Worm (Caenorhabditis elegans) whole organism, L2 larva: ENCODE data around the gene F37A8.2.

Source experiments
- aly-2 ChIP-seq: fragments of 150-350 bp; optimal IDR thresholded peaks from 2 replicates; lab custom pipeline; 2014; ENCODE audit warnings: missing biosample characterization, missing genetic modification characterization
- ama-1 ChIP-seq: fragments of 150-350 bp; optimal IDR thresholded peaks from 2 replicates; lab custom pipeline; 2018; ENCODE audit warnings: inconsistent platforms
- blmp-1 ChIP-seq: sonication (generic microtip); optimal IDR thresholded peaks from 2 replicates; lab custom pipeline; 2017; ENCODE audit warnings: missing genetic modification characterization, mild to moderate bottlenecking, missing compliant biosample characterization, antibody characterized with exemption, moderate library complexity; ENCODE audit not compliant: insufficient read depth
- dmd-4 ChIP-seq: sonication (generic microtip); optimal IDR thresholded peaks from 2 replicates; lab custom pipeline; 2017; ENCODE audit warnings: missing biosample characterization, missing genetic modification characterization
- elt-3 ChIP-seq: sonication (generic microtip); optimal IDR thresholded peaks from 2 replicates; lab custom pipeline; 2017; ENCODE audit warnings: missing biosample characterization, missing genetic modification characterization
- lin-39 ChIP-seq: fragments of 150-350 bp; optimal IDR thresholded peaks from 2 replicates; lab custom pipeline; 2014; ENCODE audit warnings: missing biosample characterization, missing genetic modification reagents, missing genetic modification characterization
- lsy-2 ChIP-seq, 2 experiments: fragments of 150-350 bp in 1 of 2; sonication (generic microtip) in 1 of 2; optimal IDR thresholded peaks; 2 replicates each; lab custom pipeline; 2014 to 2017; ENCODE audit warnings: missing biosample characterization in 2 of 2, missing genetic modification characterization in 2 of 2
- mab-5 ChIP-seq: fragments of 150-350 bp; optimal IDR thresholded peaks from 2 replicates; lab custom pipeline; 2014; ENCODE audit warnings: missing biosample characterization, missing genetic modification characterization
- nhr-10 ChIP-seq: sonication (generic microtip); optimal IDR thresholded peaks from 2 replicates; lab custom pipeline; 2017; ENCODE audit warnings: missing biosample characterization, missing genetic modification characterization
- nhr-12 ChIP-seq: fragments of 150-350 bp; optimal IDR thresholded peaks from 2 replicates; lab custom pipeline; 2014; ENCODE audit warnings: missing biosample characterization, missing genetic modification characterization
- nhr-129 ChIP-seq: fragments of 150-350 bp; optimal IDR thresholded peaks from 2 replicates; lab custom pipeline; 2014; ENCODE audit warnings: missing biosample characterization, missing genetic modification characterization
- sma-9 ChIP-seq, 2 experiments: fragments of 150-350 bp in 1 of 2; sonication (generic microtip) in 1 of 2; optimal IDR thresholded peaks; 2 replicates each; lab custom pipeline; 2014 to 2016; ENCODE audit warnings: missing genetic modification characterization in 2 of 2, mild to moderate bottlenecking in 1 of 2, missing biosample characterization in 1 of 2, missing compliant biosample characterization in 1 of 2, missing genetic modification reagents in 1 of 2, moderate library complexity in 1 of 2
- zag-1 ChIP-seq: fragments of 150-350 bp; optimal IDR thresholded peaks from 2 replicates; lab custom pipeline; 2014; ENCODE audit warnings: missing biosample characterization, missing genetic modification characterization
- ztf-11 ChIP-seq: sonication (generic microtip); optimal IDR thresholded peaks from 2 replicates; lab custom pipeline; 2017; ENCODE audit warnings: missing biosample characterization, missing genetic modification characterization

DNA sequence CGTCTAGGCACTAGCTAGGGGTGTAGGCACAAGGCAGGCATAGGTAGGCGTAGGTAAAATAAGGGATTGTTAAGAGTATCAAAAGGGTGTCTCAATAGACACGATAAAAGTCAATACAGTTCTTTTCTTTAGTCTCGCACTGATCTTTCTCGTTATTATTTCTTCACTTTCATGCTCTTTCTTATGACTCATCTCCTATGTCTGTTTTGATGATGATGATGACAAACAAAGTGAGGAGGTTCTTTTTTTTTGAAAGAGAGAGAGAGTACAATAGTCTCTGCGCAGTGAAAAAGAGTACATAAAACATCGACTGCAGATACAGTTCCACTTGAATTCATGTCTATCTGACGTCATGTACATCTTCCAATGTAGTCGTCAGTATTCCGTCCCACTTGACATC, 41.4 kb downstream of the F37A8.2 start:
- TF ChIP-seq mab-5: no peak
- no peak for TF ChIP-seq ztf-11
- TF ChIP-seq aly-2 (tag; lab: Kevin White, UChicago): no peak
- no peak for TF ChIP-seq lsy-2 (tag; optimal IDR thresholded peaks at IDR 0.05; lab: Kevin White, UChicago)
- TF ChIP-seq zag-1 (tag; lab: Kevin White, UChicago): no peak
- no peak for TF ChIP-seq nhr-10 (tag; lab: Kevin White, UChicago)
- TF ChIP-seq sma-9 (GFP tag; optimal IDR thresholded peaks at IDR 0.05; lab: Kevin White, UChicago): no peak
- no peak for TF ChIP-seq sma-9 (tag; optimal IDR thresholded peaks at IDR 0.05; lab: Kevin White, UChicago)
- no peak for TF ChIP-seq nhr-129 (tag; lab: Kevin White, UChicago)
- TF ChIP-seq elt-3: no peak
- no peak for TF ChIP-seq lin-39 (tag; lab: Kevin White, UChicago)
- no peak for TF ChIP-seq dmd-4 (tag; lab: Kevin White, UChicago)
- TF ChIP-seq blmp-1 (tag; lab: Kevin White, UChicago): no peak
- no peak for TF ChIP-seq nhr-12 (tag; lab: Kevin White, UChicago)
- TF ChIP-seq ama-1 (lab: Kevin White, UChicago): no peak
